Fruit fly (Drosophila melanogaster): Measurements from ENCODE around the gene CG17107.

Gene CG17107

dm6 chr2L:10665603-10666002, 16.1 kb upstream of the CG17107 start:
- TF ChIP-seq fd96Ca (GFP tag; IDR thresholded peaks at IDR 0.05): peak; percentile 82; the same call in 2 of the 3 replicates
- no peak for TF ChIP-seq EcR (GFP tag; optimal IDR thresholded peaks at IDR 0.05)
- TF ChIP-seq CG14655 (GFP tag; optimal IDR thresholded peaks at IDR 0.05): peak; percentile 75
- TF ChIP-seq D1 (tag; optimal IDR thresholded peaks at IDR 0.05): no peak
- TF ChIP-seq CG34367 (tag; optimal IDR thresholded peaks at IDR 0.05): peak; percentile 62
- TF ChIP-seq CG13204 (GFP tag; optimal IDR thresholded peaks at IDR 0.05): no peak
- TF ChIP-seq Pif1A (GFP tag; optimal IDR thresholded peaks at IDR 0.05): peak; percentile 80
- peak; percentile 37 for TF ChIP-seq Snoo (tag; optimal IDR thresholded peaks at IDR 0.05)
- TF ChIP-seq CG9948 (tag; optimal IDR thresholded peaks at IDR 0.05): peak; percentile 68
- TF ChIP-seq gl (tag; optimal IDR thresholded peaks at IDR 0.05): peak; percentile 25
- TF ChIP-seq Ets98B (GFP tag; IDR thresholded peaks at IDR 0.05): peak; percentile 90
- peak; percentile 82 for TF ChIP-seq CG12605 (GFP tag; IDR thresholded peaks at IDR 0.05)
- TF ChIP-seq CG17806 (tag; optimal IDR thresholded peaks at IDR 0.05): peak; percentile 73
- peak; percentile 86; the same call in 2 of the 3 replicates for TF ChIP-seq CG4496 (GFP tag; IDR thresholded peaks at IDR 0.05)
- TF ChIP-seq CG8159 (tag; optimal IDR thresholded peaks at IDR 0.05): peak; percentile 69
- TF ChIP-seq CG32121 (GFP tag; IDR thresholded peaks at IDR 0.05): peak; percentile 86
- TF ChIP-seq rn (GFP tag; IDR thresholded peaks at IDR 0.05): peak; percentile 64
- peak; percentile 75 for TF ChIP-seq CG8301 (tag; optimal IDR thresholded peaks at IDR 0.05)
- TF ChIP-seq Pif1B (GFP tag; optimal IDR thresholded peaks at IDR 0.05): peak; percentile 75
- TF ChIP-seq CG10348 (GFP tag; IDR thresholded peaks at IDR 0.05): no peak
- TF ChIP-seq CG15710 (tag; optimal IDR thresholded peaks at IDR 0.05): peak; percentile 68

- no peak for TF ChIP-seq CG17806 (tag; optimal IDR thresholded peaks at IDR 0.05)
- peak; percentile 49 for TF ChIP-seq D1 (tag; optimal IDR thresholded peaks at IDR 0.05)
Measured at dm6 chr2L:10671530-10671929, 10.2 kb upstream of the CG17107 start.

dm6 chr2L:10672989-10673388, 8.7 kb upstream of the CG17107 start:
- TF ChIP-seq Pif1A (GFP tag; optimal IDR thresholded peaks at IDR 0.05): no peak
- TF ChIP-seq Pif1B (GFP tag; optimal IDR thresholded peaks at IDR 0.05): no peak
- peak; percentile 52; the same call in 2 of the 3 replicates for TF ChIP-seq CG4496 (GFP tag; IDR thresholded peaks at IDR 0.05)
- TF ChIP-seq CG17806 (tag; optimal IDR thresholded peaks at IDR 0.05): peak; percentile 42
- TF ChIP-seq CG9948 (tag; optimal IDR thresholded peaks at IDR 0.05): peak; percentile 33
- no peak for TF ChIP-seq CG32121 (GFP tag; IDR thresholded peaks at IDR 0.05)
- TF ChIP-seq CG13204 (GFP tag; optimal IDR thresholded peaks at IDR 0.05): no peak
- TF ChIP-seq rn (GFP tag; IDR thresholded peaks at IDR 0.05): no peak
- TF ChIP-seq CG34367 (tag; optimal IDR thresholded peaks at IDR 0.05): no peak
- no peak for TF ChIP-seq Snoo (tag; optimal IDR thresholded peaks at IDR 0.05)
- no peak for TF ChIP-seq D1 (tag; optimal IDR thresholded peaks at IDR 0.05)
- TF ChIP-seq EcR (GFP tag; optimal IDR thresholded peaks at IDR 0.05): no peak
- TF ChIP-seq CG8159 (tag; optimal IDR thresholded peaks at IDR 0.05): peak; percentile 69
- no peak for TF ChIP-seq CG10348 (GFP tag; IDR thresholded peaks at IDR 0.05)
- TF ChIP-seq CG14655 (GFP tag; optimal IDR thresholded peaks at IDR 0.05): peak; percentile 42
- TF ChIP-seq CG15710 (tag; optimal IDR thresholded peaks at IDR 0.05): peak; percentile 24
- TF ChIP-seq CG12605 (GFP tag; IDR thresholded peaks at IDR 0.05): no peak
- TF ChIP-seq CG8301 (tag; optimal IDR thresholded peaks at IDR 0.05): peak; percentile 40
- TF ChIP-seq Ets98B (GFP tag; IDR thresholded peaks at IDR 0.05): no peak
- TF ChIP-seq gl (tag; optimal IDR thresholded peaks at IDR 0.05): no peak

- TF ChIP-seq Pif1B (GFP tag; optimal IDR thresholded peaks at IDR 0.05) (peak; percentile 58), CG9948 (tag; optimal IDR thresholded peaks at IDR 0.05) (peak; percentile 53), CG13204 (GFP tag; optimal IDR thresholded peaks at IDR 0.05) (no peak), Snoo (tag; optimal IDR thresholded peaks at IDR 0.05) (no peak), CG12605 (GFP tag; IDR thresholded peaks at IDR 0.05) (peak; percentile 21; the same call in 1 of the 2 replicates), CG15710 (tag; optimal IDR thresholded peaks at IDR 0.05) (peak; percentile 69), D1 (tag; optimal IDR thresholded peaks at IDR 0.05) (peak; percentile 35), CG34367 (tag; optimal IDR thresholded peaks at IDR 0.05) (peak; percentile 35), CG17806 (tag; optimal IDR thresholded peaks at IDR 0.05) (peak; percentile 67), gl (tag; optimal IDR thresholded peaks at IDR 0.05) (no peak), Ets98B (GFP tag; IDR thresholded peaks at IDR 0.05) (peak; percentile 71), CG8301 (tag; optimal IDR thresholded peaks at IDR 0.05) (peak; percentile 74), fd96Ca (GFP tag; IDR thresholded peaks at IDR 0.05) (no peak), rn (GFP tag; IDR thresholded peaks at IDR 0.05) (peak; percentile 42; the same call in 1 of the 2 replicates), EcR (GFP tag; optimal IDR thresholded peaks at IDR 0.05) (no peak), CG14655 (GFP tag; optimal IDR thresholded peaks at IDR 0.05) (peak; percentile 70), CG8159 (tag; optimal IDR thresholded peaks at IDR 0.05) (peak; percentile 69), Pif1A (GFP tag; optimal IDR thresholded peaks at IDR 0.05) (peak; percentile 63), CG32121 (GFP tag; IDR thresholded peaks at IDR 0.05) (peak; percentile 57; the same call in 1 of the 2 replicates), CG4496 (GFP tag; IDR thresholded peaks at IDR 0.05) (peak; percentile 78), CG10348 (GFP tag; IDR thresholded peaks at IDR 0.05) (no peak)
Measured at dm6 chr2L:10676933-10677714, 4.6 kb upstream of the CG17107 start, which contains the start of gene CG17104. Gene CG17104 (plus strand): TSS chr2L:10677198.

- no peak for TF ChIP-seq rn (GFP tag; IDR thresholded peaks at IDR 0.05)
- no peak for TF ChIP-seq fd96Ca (GFP tag; IDR thresholded peaks at IDR 0.05)
- no peak for TF ChIP-seq gl (tag; optimal IDR thresholded peaks at IDR 0.05)
- TF ChIP-seq CG9948 (tag; optimal IDR thresholded peaks at IDR 0.05): no peak
Measured at dm6 chr2L:10677715-10678088, 4.0 kb upstream of the CG17107 start.

Data from whole organism, pupa.